Fruit fly (Drosophila melanogaster) whole organism, adult: Measurements from ENCODE around the gene CG6345.
A peak's percentile ranks its signal among the peaks of the same experiment; 100 is the strongest.

Source experiments
- CG11617 ChIP-seq: fragments of 200-800 bp; sonication (Bioruptor generic); optimal IDR thresholded peaks from 2 replicates; lab custom pipeline; 2017; ENCODE audit warnings: mild to moderate bottlenecking, missing biosample characterization, missing genetic modification reagents, missing genetic modification characterization
- CG12768 ChIP-seq: fragments of 200-800 bp; sonication (Bioruptor generic); optimal IDR thresholded peaks from 2 replicates; lab custom pipeline; 2017; ENCODE audit warnings: missing biosample characterization, missing genetic modification characterization, mild to moderate bottlenecking, moderate library complexity, missing genetic modification reagents
- CG14711 ChIP-seq: fragments of 200-800 bp; sonication (Bioruptor generic); optimal IDR thresholded peaks from 2 replicates; lab custom pipeline; 2018; ENCODE audit warnings: missing biosample characterization, mild to moderate bottlenecking, missing genetic modification characterization, moderate library complexity
- CG1620 ChIP-seq: fragments of 200-800 bp; sonication (Bioruptor generic); optimal IDR thresholded peaks from 2 replicates; lab custom pipeline; 2016; ENCODE audit warnings: missing biosample characterization, missing genetic modification characterization
- CG33017 ChIP-seq: fragments of 200-800 bp; sonication (Bioruptor generic); optimal IDR thresholded peaks from 2 replicates; lab custom pipeline; 2018; ENCODE audit warnings: missing biosample characterization, mild to moderate bottlenecking, missing genetic modification characterization, moderate library complexity
- CG5204 ChIP-seq: fragments of 200-800 bp; sonication (Bioruptor generic); optimal IDR thresholded peaks from 2 replicates; lab custom pipeline; 2016; ENCODE audit warnings: missing biosample characterization, missing genetic modification characterization
- CG7045 ChIP-seq: fragments of 200-800 bp; sonication (Bioruptor generic); optimal IDR thresholded peaks from 2 replicates; lab custom pipeline; 2017; ENCODE audit warnings: missing biosample characterization, mild to moderate bottlenecking, missing genetic modification characterization
- CG7101 ChIP-seq: fragments of 200-800 bp; sonication (Bioruptor generic); optimal IDR thresholded peaks from 2 replicates; lab custom pipeline; 2018; ENCODE audit warnings: missing biosample characterization, mild to moderate bottlenecking, missing genetic modification characterization, moderate library complexity
- Clk ChIP-seq: fragments of 200-800 bp; sonication (Bioruptor generic); optimal IDR thresholded peaks from 2 replicates; lab custom pipeline; 2017; ENCODE audit warnings: missing biosample characterization, missing genetic modification characterization
- Crg-1 ChIP-seq: fragments of 200-800 bp; sonication (Bioruptor generic); optimal IDR thresholded peaks from 2 replicates; lab custom pipeline; 2016; ENCODE audit warnings: missing biosample characterization, missing genetic modification characterization
- Hr96 ChIP-seq: fragments of 200-800 bp; sonication (Bioruptor generic); optimal IDR thresholded peaks from 2 replicates; lab custom pipeline; 2016; ENCODE audit warnings: missing biosample characterization, missing genetic modification characterization
- Mnt ChIP-seq: fragments of 200-800 bp; sonication (Bioruptor generic); optimal IDR thresholded peaks from 2 replicates; lab custom pipeline; 2016; ENCODE audit warnings: missing biosample characterization, mild to moderate bottlenecking, missing genetic modification characterization
- bab1 ChIP-seq: fragments of 200-800 bp; sonication (Bioruptor generic); optimal IDR thresholded peaks from 3 replicates; lab custom pipeline; 2019; ENCODE audit warnings: missing biosample characterization, mild to moderate bottlenecking, missing genetic modification characterization, moderate library complexity
- cic ChIP-seq: fragments of 200-800 bp; sonication (Bioruptor generic); optimal IDR thresholded peaks from 2 replicates; lab custom pipeline; 2017; ENCODE audit warnings: missing biosample characterization, mild to moderate bottlenecking, missing genetic modification characterization, moderate library complexity
- cnc ChIP-seq, 2 experiments: fragments of >200 bp; optimal IDR thresholded peaks; 2 replicates each; lab custom pipeline; 2017
- kay ChIP-seq: fragments of 200-800 bp; sonication (Bioruptor generic); peaks from one replicate; lab custom pipeline; 2016; ENCODE audit warnings: missing biosample characterization, missing genetic modification characterization, borderline replicate concordance
- ovo ChIP-seq: fragments of 200-800 bp; sonication (Bioruptor generic); optimal IDR thresholded peaks from 2 replicates; lab custom pipeline; 2016; ENCODE audit warnings: missing biosample characterization, missing genetic modification characterization
- pad ChIP-seq: fragments of 200-800 bp; sonication (Bioruptor generic); optimal IDR thresholded peaks from 3 replicates; lab custom pipeline; 2017; ENCODE audit warnings: missing biosample characterization, missing genetic modification characterization, mild to moderate bottlenecking, moderate library complexity, missing genetic modification reagents
- tj ChIP-seq: fragments of 200-800 bp; sonication (Bioruptor generic); optimal IDR thresholded peaks from 3 replicates; lab custom pipeline; 2017; ENCODE audit warnings: missing biosample characterization, mild to moderate bottlenecking, missing genetic modification characterization, moderate library complexity
- toe ChIP-seq: fragments of 200-800 bp; sonication (Bioruptor generic); optimal IDR thresholded peaks from 2 replicates; lab custom pipeline; 2016; ENCODE audit warnings: missing biosample characterization, missing genetic modification characterization

CG6345 gene

DNA sequence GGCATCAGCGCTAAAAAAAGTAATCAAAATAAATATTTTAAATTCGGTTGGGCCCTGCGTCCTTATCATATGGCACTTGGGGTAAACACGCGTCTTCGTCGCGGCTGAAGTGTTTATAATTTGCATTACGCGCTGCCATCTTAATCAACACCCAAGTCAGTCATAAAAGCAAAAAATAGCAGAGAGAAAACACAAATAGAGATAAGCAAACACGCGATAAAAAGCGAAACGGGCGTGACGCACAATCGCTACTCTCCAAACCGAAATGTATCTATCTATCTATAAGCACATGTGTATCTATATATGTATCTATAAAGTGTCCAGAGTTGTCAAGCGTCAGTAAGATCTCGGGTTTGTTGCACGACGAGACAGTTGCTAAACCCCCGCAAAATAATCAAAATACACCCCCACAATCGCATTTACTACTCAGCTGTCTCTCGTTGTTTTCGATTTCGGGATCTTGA, 24.9 kb downstream of the CG6345 start:
- TF ChIP-seq Mnt (GFP tag; lab: Kevin White, UChicago): peak; percentile 80
- peak; percentile 4 for TF ChIP-seq Hr96 (GFP tag; lab: Kevin White, UChicago)
- TF ChIP-seq CG14711: peak; percentile 77
- peak; percentile 56 for TF ChIP-seq CG11617
- peak; percentile 65 for TF ChIP-seq CG1620 (GFP tag; lab: Kevin White, UChicago)
- TF ChIP-seq CG7101 (tag; lab: Kevin White, UChicago): peak; percentile 76
- peak; percentile 28 for TF ChIP-seq Crg-1 (GFP tag; lab: Kevin White, UChicago)
- peak; percentile 24 for TF ChIP-seq CG5204 (GFP tag; lab: Kevin White, UChicago)
- no peak for TF ChIP-seq cnc (optimal IDR thresholded peaks at IDR 0.05; lab: Kevin White, UChicago)
- TF ChIP-seq Clk: peak; percentile 38
- TF ChIP-seq bab1 (GFP tag; lab: Kevin White, UChicago): no peak
- peak; percentile 98 for TF ChIP-seq cic (GFP tag; lab: Kevin White, UChicago)
- TF ChIP-seq toe (GFP tag; lab: Kevin White, UChicago): peak; percentile 40
- peak; percentile 75 for TF ChIP-seq ovo (GFP tag; lab: Kevin White, UChicago)
- peak; percentile 21 for TF ChIP-seq tj
- TF ChIP-seq CG33017 (tag; lab: Kevin White, UChicago): peak; percentile 76
- peak; percentile 62 for TF ChIP-seq CG12768 (GFP tag; lab: Kevin White, UChicago)
- TF ChIP-seq pad (GFP tag; lab: Kevin White, UChicago): peak; percentile 53
- peak; percentile 93 for TF ChIP-seq kay (GFP tag; lab: Kevin White, UChicago)
- peak; percentile 83 for TF ChIP-seq CG7045 (GFP tag; lab: Kevin White, UChicago)

DNA sequence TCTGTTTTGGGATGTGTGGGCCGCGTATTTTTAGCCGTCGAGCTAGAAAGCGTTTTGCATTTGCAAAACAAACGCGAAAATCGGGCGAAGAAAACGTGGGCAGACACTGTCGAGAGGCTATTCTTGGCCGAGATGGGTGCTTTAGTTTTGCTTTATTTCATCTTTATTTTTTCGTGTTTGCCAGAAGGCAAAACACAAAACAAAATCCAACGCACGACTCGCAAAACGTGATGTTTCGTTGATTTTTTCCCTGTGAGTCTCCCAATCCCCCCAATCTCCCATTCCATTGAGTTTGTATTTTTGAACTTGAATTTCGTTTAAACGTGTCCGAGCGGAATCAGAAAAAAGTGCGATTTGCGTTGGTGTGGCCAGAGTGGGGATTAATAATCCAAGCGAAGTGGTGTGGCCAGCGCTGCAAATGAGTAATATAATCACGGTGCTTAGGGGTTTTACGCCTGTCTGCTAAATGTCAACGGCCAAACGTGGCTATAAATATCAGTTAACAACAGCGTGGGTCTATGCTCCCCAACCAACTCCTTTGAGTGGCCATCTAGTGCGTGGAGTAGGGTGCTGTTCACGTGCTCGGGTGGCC, 25.9 kb downstream of the CG6345 start:
- TF ChIP-seq bab1 (GFP tag; lab: Kevin White, UChicago): no peak
- TF ChIP-seq CG12768 (GFP tag; lab: Kevin White, UChicago): no peak
- TF ChIP-seq toe (GFP tag; lab: Kevin White, UChicago): no peak
- TF ChIP-seq CG7101 (tag; lab: Kevin White, UChicago): no peak
- no peak for TF ChIP-seq CG14711
- TF ChIP-seq cnc (optimal IDR thresholded peaks at IDR 0.05; lab: Kevin White, UChicago): no peak
- no peak for TF ChIP-seq Mnt (GFP tag; lab: Kevin White, UChicago)

DNA sequence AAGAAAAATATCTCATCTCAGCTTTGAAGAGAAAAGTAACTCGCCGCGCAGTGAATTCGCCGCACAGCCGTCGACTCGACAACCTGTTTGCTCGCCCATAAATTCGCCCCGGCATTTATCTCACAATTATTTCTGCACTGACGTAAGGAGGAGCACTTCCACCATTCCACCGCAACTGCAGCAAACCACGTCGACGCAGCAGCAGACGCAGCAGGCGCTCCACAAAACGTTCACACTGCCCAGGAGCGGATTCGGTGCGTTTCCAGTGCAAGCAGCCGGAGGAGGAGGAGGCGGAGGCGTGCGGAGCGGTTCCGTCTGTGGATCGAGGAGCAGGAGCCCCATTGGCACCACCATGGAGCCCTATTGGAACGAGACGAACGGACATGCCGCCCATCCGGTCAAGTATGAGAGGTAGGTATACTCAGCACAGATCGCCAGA, 26.8 kb downstream of the CG6345 start:
- TF ChIP-seq CG5204 (GFP tag; lab: Kevin White, UChicago): no peak
- TF ChIP-seq Crg-1 (GFP tag; lab: Kevin White, UChicago): no peak
- no peak for TF ChIP-seq CG1620 (GFP tag; lab: Kevin White, UChicago)
- TF ChIP-seq toe (GFP tag; lab: Kevin White, UChicago): no peak
- TF ChIP-seq CG33017 (tag; lab: Kevin White, UChicago): no peak
- no peak for TF ChIP-seq CG14711
- no peak for TF ChIP-seq kay (GFP tag; lab: Kevin White, UChicago)
- TF ChIP-seq CG7045 (GFP tag; lab: Kevin White, UChicago): no peak
- TF ChIP-seq pad (GFP tag; lab: Kevin White, UChicago): no peak
- TF ChIP-seq ovo (GFP tag; lab: Kevin White, UChicago): no peak
- no peak for TF ChIP-seq CG7101 (tag; lab: Kevin White, UChicago)
- TF ChIP-seq CG11617: no peak
- TF ChIP-seq cic (GFP tag; lab: Kevin White, UChicago): no peak
- no peak for TF ChIP-seq Clk
- TF ChIP-seq bab1 (GFP tag; lab: Kevin White, UChicago): no peak

DNA sequence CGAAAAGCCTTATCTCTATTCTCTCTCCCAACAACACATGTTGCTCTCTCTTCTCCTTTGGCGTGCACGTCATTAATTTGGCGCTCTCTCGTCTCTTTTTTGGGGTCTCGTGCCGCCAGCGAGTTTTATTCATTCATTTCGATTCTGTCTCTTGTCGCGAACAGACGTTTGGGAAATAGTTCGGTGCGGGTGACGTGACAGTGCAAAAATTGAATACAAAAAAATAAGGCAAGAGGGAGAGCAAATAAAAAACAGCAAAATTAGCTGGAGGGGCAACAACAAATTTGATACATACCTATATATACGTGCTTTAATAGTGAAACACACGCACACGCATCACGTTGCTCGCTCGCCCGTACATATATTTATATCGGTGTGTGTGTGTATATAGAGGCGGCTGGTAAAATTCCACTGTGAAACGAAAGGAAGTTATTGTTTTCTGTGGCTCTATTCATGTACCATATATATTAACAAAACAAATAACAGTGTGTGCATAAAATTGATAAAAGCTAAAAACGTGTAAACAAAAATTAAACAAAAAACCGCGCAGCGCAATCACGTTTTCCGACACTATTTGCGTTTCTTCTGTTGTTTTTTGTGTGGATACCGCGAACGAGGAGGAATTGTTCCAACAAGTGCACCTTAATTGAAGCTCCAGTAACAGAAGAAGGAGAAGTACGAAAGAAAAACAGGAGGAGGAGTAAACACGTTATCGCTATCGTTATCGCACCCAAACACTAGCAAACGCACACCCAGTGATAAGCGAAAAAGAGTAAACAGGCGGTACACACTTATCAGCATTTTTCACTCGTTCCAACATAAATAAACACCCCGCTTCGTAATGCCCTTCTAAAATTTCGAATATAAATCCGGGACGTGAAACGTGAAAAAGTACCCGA, 27.5 kb downstream of the CG6345 start, which contains the start of gene cwo:
TSS of gene cwo (plus strand) at position 131 of the 899 bp plus-strand sequence.
- TF ChIP-seq bab1 (GFP tag; lab: Kevin White, UChicago) (peak; percentile 12), toe (GFP tag; lab: Kevin White, UChicago) (no peak), ovo (GFP tag; lab: Kevin White, UChicago) (no peak), cnc (optimal IDR thresholded peaks at IDR 0.05; lab: Kevin White, UChicago) (peak; percentile 84 to 95), CG5204 (GFP tag; lab: Kevin White, UChicago) (no peak), CG7101 (tag; lab: Kevin White, UChicago) (peak; percentile 48), Clk (no peak), cic (GFP tag; lab: Kevin White, UChicago) (peak; percentile 84), Crg-1 (GFP tag; lab: Kevin White, UChicago) (peak; percentile 26), CG11617 (no peak), Hr96 (GFP tag; lab: Kevin White, UChicago) (no peak), pad (GFP tag; lab: Kevin White, UChicago) (peak; percentile 20), CG14711 (peak; percentile 34), CG7045 (GFP tag; lab: Kevin White, UChicago) (peak; percentile 13), CG1620 (GFP tag; lab: Kevin White, UChicago) (no peak), tj (peak; percentile 48), kay (GFP tag; lab: Kevin White, UChicago) (peak; percentile 88), CG33017 (tag; lab: Kevin White, UChicago) (peak; percentile 41), CG12768 (GFP tag; lab: Kevin White, UChicago) (peak; percentile 58), Mnt (GFP tag; lab: Kevin White, UChicago) (peak; percentile 62)

- TF ChIP-seq Mnt (GFP tag; lab: Kevin White, UChicago): peak; percentile 16
These were observed 34.9 kb downstream of the CG6345 start for dm6 chr3R:10380979-10381378.
